Worm (Caenorhabditis elegans) whole organism, L2 larva: Measurements from ENCODE around the gene Y67D8B.3.

ENCODE experiments used
- ZK546.5 ChIP-seq: sonication (generic microtip); optimal IDR thresholded peaks from 2 replicates; lab custom pipeline; 2017; ENCODE audit warnings: missing biosample characterization, missing genetic modification characterization
- ceh-82 ChIP-seq: fragments of 150-350 bp; optimal IDR thresholded peaks from 2 replicates; lab custom pipeline; 2014; ENCODE audit warnings: missing biosample characterization, missing genetic modification characterization
- egl-27 ChIP-seq: sonication (generic microtip); optimal IDR thresholded peaks from 3 replicates; lab custom pipeline; 2017; ENCODE audit warnings: missing biosample characterization, missing genetic modification reagents, missing genetic modification characterization
- elt-1 ChIP-seq: fragments of 150-350 bp; optimal IDR thresholded peaks from 2 replicates; lab custom pipeline; 2014; ENCODE audit warnings: missing biosample characterization, missing genetic modification characterization
- nhr-10 ChIP-seq: sonication (generic microtip); optimal IDR thresholded peaks from 2 replicates; lab custom pipeline; 2017; ENCODE audit warnings: missing biosample characterization, missing genetic modification characterization
- skn-1 ChIP-seq: sonication (generic microtip); optimal IDR thresholded peaks from 2 replicates; lab custom pipeline; 2017; ENCODE audit warnings: missing biosample characterization, missing genetic modification characterization
- snpc-4 ChIP-seq: fragments of 150-350 bp; optimal IDR thresholded peaks from 2 replicates; lab custom pipeline; 2014; ENCODE audit warnings: missing biosample characterization, missing genetic modification characterization

DNA sequence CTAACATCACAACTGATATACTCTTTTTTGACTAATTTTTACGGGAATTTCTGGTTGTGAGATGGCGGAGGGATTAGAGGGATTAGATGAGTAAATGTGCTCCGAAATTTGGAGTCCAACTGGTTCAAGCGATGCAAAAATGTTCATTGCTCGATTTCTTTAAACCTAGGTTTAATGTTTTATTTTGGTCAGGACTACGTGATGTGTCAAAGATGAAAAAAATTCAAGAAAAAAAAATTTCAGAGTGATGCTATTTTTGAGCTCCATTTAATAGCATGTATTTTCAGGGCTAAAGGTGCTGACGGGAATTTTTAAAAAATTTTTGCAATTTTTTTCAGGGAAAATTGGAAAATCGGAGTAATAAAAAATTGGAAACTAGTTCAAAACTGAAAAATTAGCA is 5.6 kb downstream of the Y67D8B.3 start:
- TF ChIP-seq ZK546.5 (tag; lab: Kevin White, UChicago) (no peak), elt-1 (tag; lab: Kevin White, UChicago) (no peak), skn-1 (tag; lab: Kevin White, UChicago) (no peak), nhr-10 (tag; lab: Kevin White, UChicago) (no peak), egl-27 (tag; lab: Kevin White, UChicago) (no peak), snpc-4 (tag; lab: Kevin White, UChicago) (no peak), ceh-82 (no peak)
